Worm (Caenorhabditis elegans) whole organism, late embryonic: Measurements from ENCODE around the gene nhr-34.

Source experiments
- C08G9.2 ChIP-seq: sonication (generic microtip); optimal IDR thresholded peaks from 2 replicates; lab custom pipeline; 2016; ENCODE audit warnings: mild to moderate bottlenecking, missing genetic modification characterization, moderate library complexity, missing compliant biosample characterization
- C38D4.7 ChIP-seq: fragments of 200-800 bp; sonication (Bioruptor generic); optimal IDR thresholded peaks from 2 replicates; lab custom pipeline; 2018; ENCODE audit warnings: mild to moderate bottlenecking, missing genetic modification characterization, moderate library complexity, missing compliant biosample characterization
- K09A11.1 ChIP-seq: sonication (generic microtip); optimal IDR thresholded peaks from 2 replicates; lab custom pipeline; 2017; ENCODE audit warnings: antibody characterized with exemption, mild to moderate bottlenecking, missing genetic modification characterization, missing compliant biosample characterization; ENCODE audit not compliant: insufficient read depth
- T23F11.4 ChIP-seq: fragments of 200-800 bp; sonication (Bioruptor generic); optimal IDR thresholded peaks from 2 replicates; lab custom pipeline; 2018; ENCODE audit warnings: mild to moderate bottlenecking, missing genetic modification characterization, missing compliant biosample characterization
- Y22D7AL.16 ChIP-seq: sonication (generic microtip); optimal IDR thresholded peaks from 2 replicates; lab custom pipeline; 2016; ENCODE audit warnings: missing genetic modification characterization, missing compliant biosample characterization
- ceh-14 ChIP-seq: sonication (generic microtip); optimal IDR thresholded peaks from 2 replicates; lab custom pipeline; 2016; ENCODE audit warnings: missing genotype, missing genetic modification characterization, missing compliant biosample characterization
- ceh-18 ChIP-seq: sonication (generic microtip); optimal IDR thresholded peaks from 2 replicates; lab custom pipeline; 2016; ENCODE audit warnings: missing genetic modification characterization, missing compliant biosample characterization
- ceh-19 ChIP-seq: fragments of 200-800 bp; sonication (Bioruptor generic); optimal IDR thresholded peaks from 2 replicates; lab custom pipeline; 2018; ENCODE audit warnings: mild to moderate bottlenecking, missing genetic modification characterization, missing compliant biosample characterization
- ceh-24 ChIP-seq: sonication (generic microtip); optimal IDR thresholded peaks from 2 replicates; lab custom pipeline; 2016; ENCODE audit warnings: mild to moderate bottlenecking, missing genetic modification characterization, missing compliant biosample characterization
- ceh-30 ChIP-seq: fragments of 150-350 bp; optimal IDR thresholded peaks from 2 replicates; lab custom pipeline; 2014; ENCODE audit warnings: missing biosample characterization, missing genetic modification characterization
- ceh-31 ChIP-seq: sonication (generic microtip); optimal IDR thresholded peaks from 2 replicates; lab custom pipeline; 2016; ENCODE audit warnings: missing genetic modification characterization, missing compliant biosample characterization
- ceh-34 ChIP-seq: sonication (generic microtip); optimal IDR thresholded peaks from 2 replicates; lab custom pipeline; 2016; ENCODE audit warnings: mild to moderate bottlenecking, missing genetic modification characterization, missing compliant biosample characterization
- ceh-45 ChIP-seq: fragments of 200-800 bp; sonication (Bioruptor generic); IDR thresholded peaks from 2 replicates; pipeline ENCODE4 v1.3.6; 2022; ENCODE audit warnings: missing genetic modification reagents, missing genetic modification characterization, missing compliant biosample characterization
- ceh-9 ChIP-seq: sonication (generic microtip); optimal IDR thresholded peaks from 2 replicates; lab custom pipeline; 2016; ENCODE audit warnings: mild to moderate bottlenecking, missing genetic modification characterization, inconsistent platforms, missing compliant biosample characterization
- dmd-4 ChIP-seq: sonication (generic microtip); optimal IDR thresholded peaks from 2 replicates; lab custom pipeline; 2016; ENCODE audit warnings: borderline replicate concordance, missing genetic modification characterization, missing compliant biosample characterization
- dve-1 ChIP-seq: sonication (generic microtip); optimal IDR thresholded peaks from 2 replicates; lab custom pipeline; 2017; ENCODE audit warnings: antibody characterized with exemption, mild to moderate bottlenecking, missing genetic modification characterization, missing compliant biosample characterization
- elt-2 ChIP-seq: sonication (generic microtip); optimal IDR thresholded peaks from 2 replicates; lab custom pipeline; 2016; ENCODE audit warnings: missing genetic modification reagents, missing genetic modification characterization, missing compliant biosample characterization
- fkh-10 ChIP-seq: fragments of 150-350 bp; optimal IDR thresholded peaks from 2 replicates; lab custom pipeline; 2014; ENCODE audit warnings: missing biosample characterization, missing genetic modification reagents, missing genetic modification characterization
- hlh-15 ChIP-seq: sonication (generic microtip); optimal IDR thresholded peaks from 2 replicates; lab custom pipeline; 2016; ENCODE audit warnings: missing genetic modification characterization, missing compliant biosample characterization
- hlh-6 ChIP-seq: sonication (generic microtip); optimal IDR thresholded peaks from 2 replicates; lab custom pipeline; 2016; ENCODE audit warnings: missing genotype, missing genetic modification characterization, missing compliant biosample characterization
- hlh-8 ChIP-seq: sonication (generic microtip); optimal IDR thresholded peaks from 2 replicates; lab custom pipeline; 2016; ENCODE audit warnings: missing genotype, missing genetic modification characterization, missing compliant biosample characterization
- madf-2 ChIP-seq: sonication (generic microtip); optimal IDR thresholded peaks from 2 replicates; lab custom pipeline; 2017; ENCODE audit warnings: missing genetic modification characterization, missing compliant biosample characterization
- mec-3 ChIP-seq: sonication (generic microtip); optimal IDR thresholded peaks from 2 replicates; lab custom pipeline; 2016; ENCODE audit warnings: borderline replicate concordance, missing genetic modification characterization, missing compliant biosample characterization
- nfya-1 ChIP-seq: sonication (generic microtip); optimal IDR thresholded peaks from 2 replicates; lab custom pipeline; 2017; ENCODE audit warnings: missing genetic modification characterization, mild to moderate bottlenecking, missing compliant biosample characterization, antibody characterized with exemption, moderate library complexity
- nhr-11 ChIP-seq: fragments of 150-350 bp; optimal IDR thresholded peaks from 2 replicates; lab custom pipeline; 2014; ENCODE audit warnings: missing biosample characterization, missing genetic modification characterization
- npax-4 ChIP-seq: sonication (generic microtip); optimal IDR thresholded peaks from 2 replicates; lab custom pipeline; 2016; ENCODE audit warnings: missing genetic modification characterization, missing compliant biosample characterization
- odd-2 ChIP-seq: sonication (generic microtip); optimal IDR thresholded peaks from 2 replicates; lab custom pipeline; 2017; ENCODE audit warnings: antibody characterized with exemption, mild to moderate bottlenecking, missing genetic modification characterization, missing compliant biosample characterization
- pat-9 ChIP-seq: fragments of 200-800 bp; sonication (Bioruptor generic); optimal IDR thresholded peaks from 2 replicates; lab custom pipeline; 2018; ENCODE audit warnings: mild to moderate bottlenecking, missing genetic modification characterization, moderate library complexity, missing compliant biosample characterization
- pqm-1 ChIP-seq: sonication (generic microtip); optimal IDR thresholded peaks from 2 replicates; lab custom pipeline; 2016; ENCODE audit warnings: missing genetic modification characterization, missing compliant biosample characterization
- pros-1 ChIP-seq: fragments of 150-350 bp; optimal IDR thresholded peaks from 2 replicates; lab custom pipeline; 2014; ENCODE audit warnings: missing biosample characterization, missing genetic modification reagents, missing genetic modification characterization
- rnt-1 ChIP-seq: sonication (generic microtip); optimal IDR thresholded peaks from 2 replicates; lab custom pipeline; 2016; ENCODE audit warnings: missing genetic modification characterization, missing compliant biosample characterization
- sdc-2 ChIP-seq: sonication (generic microtip); optimal IDR thresholded peaks from 2 replicates; lab custom pipeline; 2016; ENCODE audit warnings: missing genotype, missing genetic modification characterization, missing compliant biosample characterization
- sox-2 ChIP-seq: fragments of 200-800 bp; sonication (Bioruptor generic); IDR thresholded peaks from 2 replicates; pipeline ENCODE4 v1.3.6; 2022; ENCODE audit warnings: missing genetic modification reagents, missing genetic modification characterization, missing compliant biosample characterization
- sox-4 ChIP-seq: sonication (generic microtip); optimal IDR thresholded peaks from 2 replicates; lab custom pipeline; 2017; ENCODE audit warnings: mild to moderate bottlenecking, missing genetic modification characterization, inconsistent platforms, missing compliant biosample characterization
- tbx-2 ChIP-seq: sonication (generic microtip); optimal IDR thresholded peaks from 2 replicates; lab custom pipeline; 2016; ENCODE audit warnings: missing genetic modification characterization, missing compliant biosample characterization
- tbx-7 ChIP-seq: sonication (generic microtip); optimal IDR thresholded peaks from 2 replicates; lab custom pipeline; 2016; ENCODE audit warnings: missing genotype, missing genetic modification characterization, missing compliant biosample characterization
- unc-42 ChIP-seq: sonication (generic microtip); optimal IDR thresholded peaks from 2 replicates; lab custom pipeline; 2016; ENCODE audit warnings: missing genotype, missing genetic modification characterization, missing compliant biosample characterization
- unc-86 ChIP-seq: sonication (generic microtip); optimal IDR thresholded peaks from 2 replicates; lab custom pipeline; 2016; ENCODE audit warnings: missing genetic modification characterization, missing compliant biosample characterization
- zip-5 ChIP-seq: sonication (generic microtip); optimal IDR thresholded peaks from 2 replicates; lab custom pipeline; 2016; ENCODE audit warnings: missing genetic modification characterization, missing compliant biosample characterization

Gene nhr-34

DNA sequence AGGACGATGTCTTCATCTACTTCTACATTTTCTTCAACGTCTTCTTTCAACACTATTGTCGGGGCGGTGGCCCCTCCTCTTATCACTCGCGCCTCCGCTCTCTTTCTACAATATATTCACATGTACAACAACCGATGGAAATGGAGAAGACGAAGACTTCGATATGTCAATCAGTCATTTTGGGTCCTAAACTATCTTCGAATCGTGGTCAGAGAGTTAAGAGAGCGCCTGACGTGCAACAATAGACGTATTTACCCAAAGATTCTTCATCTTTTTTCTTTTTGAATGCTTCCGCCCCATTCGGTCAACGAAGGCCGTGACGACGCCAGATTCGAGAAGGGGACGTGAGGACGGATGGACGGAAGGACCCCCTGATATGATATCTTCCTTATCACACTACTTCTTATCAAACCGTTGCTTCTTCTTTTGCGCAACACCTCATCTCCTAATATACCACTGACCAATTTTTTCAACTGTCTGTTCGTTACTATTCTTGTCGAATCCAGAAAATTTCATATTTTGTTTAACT is 42.4 kb downstream of the nhr-34 start:
- no peak for TF ChIP-seq unc-42 (tag; lab: Kevin White, UChicago)

DNA sequence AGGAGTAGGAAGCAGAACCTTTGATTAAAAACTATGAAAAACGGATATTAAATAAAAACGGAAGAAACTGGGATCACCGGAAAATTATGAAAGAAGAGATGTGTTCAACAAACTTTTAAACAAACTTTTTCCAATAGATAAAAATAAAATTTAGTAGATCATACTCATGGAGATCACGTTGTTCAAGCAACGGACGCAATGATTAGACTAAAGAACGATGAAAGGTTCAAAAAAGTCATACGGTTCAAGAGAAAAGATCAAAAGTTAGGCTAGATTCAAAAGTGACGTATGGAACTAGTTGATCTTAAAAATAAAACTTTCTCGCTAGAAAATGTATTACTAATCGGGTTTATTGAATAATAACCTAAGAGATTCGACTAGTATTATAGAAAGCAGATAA is 43.4 kb downstream of the nhr-34 start:
- no peak for TF ChIP-seq npax-4
- no peak for TF ChIP-seq sdc-2 (tag; lab: Kevin White, UChicago)
- TF ChIP-seq ceh-18 (tag; lab: Kevin White, UChicago), result no peak
- TF ChIP-seq ceh-9, result no peak
- TF ChIP-seq odd-2 (tag; lab: Kevin White, UChicago), result no peak
- TF ChIP-seq zip-5 (tag; lab: Kevin White, UChicago), result no peak
- no peak for TF ChIP-seq sox-4 (tag; lab: Kevin White, UChicago)
- no peak for TF ChIP-seq tbx-2
- no peak for TF ChIP-seq ceh-19 (GFP tag; lab: Kevin White, UChicago)
- TF ChIP-seq tbx-7 (tag; lab: Kevin White, UChicago), result no peak

DNA sequence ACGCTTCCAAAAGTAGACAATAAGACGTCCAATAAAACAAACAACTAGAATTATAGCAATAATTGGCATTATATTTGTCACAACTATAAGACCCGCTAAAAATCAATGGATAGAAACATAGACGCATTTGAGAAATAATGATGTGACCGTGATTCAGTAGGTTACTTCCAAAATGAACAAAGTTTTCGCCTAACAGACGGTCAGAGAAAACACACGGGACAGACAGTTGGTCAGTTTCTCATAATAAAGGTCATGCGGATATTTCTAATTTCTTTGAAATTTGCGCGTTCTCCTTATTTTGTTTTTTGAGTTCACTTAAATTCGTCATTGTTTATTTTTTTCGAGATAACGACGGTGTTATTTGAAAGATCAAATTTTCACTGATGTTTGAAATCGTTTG is 43.9 kb downstream of the nhr-34 start:
- no peak for TF ChIP-seq pat-9 (tag; lab: Kevin White, UChicago)
- no peak for TF ChIP-seq ceh-45 (GFP tag; lab: Robert Waterston, UW)
- TF ChIP-seq C38D4.7 (GFP tag; lab: Kevin White, UChicago), result no peak
- TF ChIP-seq ceh-14 (tag; lab: Kevin White, UChicago), result no peak
- TF ChIP-seq ceh-31 (tag; lab: Kevin White, UChicago), result no peak
- no peak for TF ChIP-seq elt-2 (tag; lab: Kevin White, UChicago)
- TF ChIP-seq hlh-15, result no peak
- no peak for TF ChIP-seq nfya-1
- no peak for TF ChIP-seq ceh-34 (tag; lab: Kevin White, UChicago)

ce11 chrIV:9627033-9627432 is 48.4 kb downstream of the nhr-34 start:
- TF ChIP-seq unc-86 (tag; lab: Kevin White, UChicago) (no peak), ceh-19 (GFP tag; lab: Kevin White, UChicago) (no peak), dve-1 (tag; lab: Kevin White, UChicago) (no peak), rnt-1 (no peak), unc-42 (tag; lab: Kevin White, UChicago) (no peak), odd-2 (tag; lab: Kevin White, UChicago) (no peak), zip-5 (tag; lab: Kevin White, UChicago) (no peak), ceh-45 (GFP tag; lab: Robert Waterston, UW) (no peak), ceh-18 (tag; lab: Kevin White, UChicago) (no peak), madf-2 (tag; lab: Kevin White, UChicago) (no peak), pros-1 (tag; lab: Kevin White, UChicago) (no peak), dmd-4 (tag; lab: Kevin White, UChicago) (no peak), ceh-30 (no peak), T23F11.4 (GFP tag; lab: Kevin White, UChicago) (no peak), nhr-11 (tag; lab: Kevin White, UChicago) (no peak), C08G9.2 (no peak)

DNA sequence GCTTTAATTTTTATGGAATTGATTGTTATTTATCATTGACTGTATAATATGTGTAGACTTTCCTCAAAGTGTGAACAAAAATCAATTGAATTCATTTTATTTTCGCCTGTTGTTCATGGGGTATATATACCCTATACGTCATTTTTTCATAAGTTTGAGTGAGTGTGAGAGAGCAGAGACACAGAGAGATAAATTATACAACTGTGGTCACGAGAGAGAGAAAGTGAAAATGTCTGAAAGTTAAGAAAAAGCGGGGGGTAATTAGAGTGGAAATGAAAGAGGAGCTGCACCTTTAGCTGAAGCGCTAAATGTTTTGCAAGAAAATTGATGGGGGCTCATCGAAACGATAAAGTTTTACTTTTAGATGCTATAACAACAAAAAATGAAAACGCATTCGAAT is 49.6 kb downstream of the nhr-34 start:
- no peak for TF ChIP-seq npax-4
- TF ChIP-seq sox-2, result no peak

ce11 chrIV:9624977-9625376 is 50.5 kb downstream of the nhr-34 start, which contains the start of gene W09C2.10:
TSS of gene W09C2.10 (minus strand) at chrIV:9625077.
- TF ChIP-seq pqm-1 (tag; lab: Kevin White, UChicago) (no peak), T23F11.4 (GFP tag; lab: Kevin White, UChicago) (no peak), C38D4.7 (GFP tag; lab: Kevin White, UChicago) (no peak), hlh-8 (tag; lab: Kevin White, UChicago) (no peak), nfya-1 (no peak), ceh-24 (no peak), sdc-2 (tag; lab: Kevin White, UChicago) (no peak), mec-3 (tag; lab: Kevin White, UChicago) (no peak), K09A11.1 (tag; lab: Kevin White, UChicago) (no peak), Y22D7AL.16 (no peak), unc-42 (tag; lab: Kevin White, UChicago) (no peak), nhr-11 (tag; lab: Kevin White, UChicago) (no peak), fkh-10 (no peak), hlh-6 (tag; lab: Kevin White, UChicago) (no peak)
